Fruit fly (Drosophila melanogaster): ENCODE data around the gene bip1.

DNA sequence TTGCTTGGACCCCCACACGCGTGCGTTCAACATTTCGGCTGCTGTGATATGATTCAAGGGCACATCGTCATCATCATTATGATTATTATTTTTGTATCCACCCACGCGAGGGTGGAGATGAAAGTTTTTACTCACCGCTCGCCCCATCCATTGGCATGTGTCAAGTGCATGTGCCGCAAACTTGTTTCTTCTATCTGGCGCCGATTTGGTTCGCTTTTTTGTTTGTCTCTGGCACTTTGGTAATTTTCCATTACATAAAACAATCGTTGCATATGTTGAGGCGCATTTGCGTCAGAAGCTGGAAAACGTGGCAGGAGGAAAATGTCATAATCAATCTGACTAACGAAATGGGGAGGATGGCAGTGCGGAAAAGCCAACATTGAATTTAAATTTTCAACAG is 24.7 kb downstream of the bip1 start:
- TF ChIP-seq h (optimal IDR thresholded peaks at IDR 0.05) (no peak), psq (optimal IDR thresholded peaks at IDR 0.05) (no peak), Myc (optimal IDR thresholded peaks at IDR 0.05) (no peak)
